Worm (Caenorhabditis elegans): ENCODE measurements around the gene rpt-3.

- TF ChIP-seq ahr-1 (tag; optimal IDR thresholded peaks at IDR 0.05): no peak
- TF ChIP-seq pax-1 (tag; optimal IDR thresholded peaks at IDR 0.05): no peak
- no peak for TF ChIP-seq fkh-10 (GFP tag; optimal IDR thresholded peaks at IDR 0.05)
- TF ChIP-seq elt-2 (tag; optimal IDR thresholded peaks at IDR 0.05): no peak
- TF ChIP-seq ama-1 (optimal IDR thresholded peaks at IDR 0.05): no peak
- TF ChIP-seq eyg-1 (tag; optimal IDR thresholded peaks at IDR 0.05): no peak
- no peak for TF ChIP-seq sdc-2 (tag; optimal IDR thresholded peaks at IDR 0.05)
Measured at ce11 chrIII:6519949-6520348, 30.4 kb downstream of the rpt-3 start, which contains the start of gene C09E7.10.
